Fruit fly (Drosophila melanogaster) S2 (cell line): ENCODE data around the gene Sirt6.

Experiments used
- CG8478 ChIP-seq: fragments of >200 bp; optimal IDR thresholded peaks from 2 replicates; lab custom pipeline; 2018
- CTCF ChIP-seq, 2 experiments: fragments of >200 bp; optimal IDR thresholded peaks; 2 replicates each; lab custom pipeline; 2018

DNA sequence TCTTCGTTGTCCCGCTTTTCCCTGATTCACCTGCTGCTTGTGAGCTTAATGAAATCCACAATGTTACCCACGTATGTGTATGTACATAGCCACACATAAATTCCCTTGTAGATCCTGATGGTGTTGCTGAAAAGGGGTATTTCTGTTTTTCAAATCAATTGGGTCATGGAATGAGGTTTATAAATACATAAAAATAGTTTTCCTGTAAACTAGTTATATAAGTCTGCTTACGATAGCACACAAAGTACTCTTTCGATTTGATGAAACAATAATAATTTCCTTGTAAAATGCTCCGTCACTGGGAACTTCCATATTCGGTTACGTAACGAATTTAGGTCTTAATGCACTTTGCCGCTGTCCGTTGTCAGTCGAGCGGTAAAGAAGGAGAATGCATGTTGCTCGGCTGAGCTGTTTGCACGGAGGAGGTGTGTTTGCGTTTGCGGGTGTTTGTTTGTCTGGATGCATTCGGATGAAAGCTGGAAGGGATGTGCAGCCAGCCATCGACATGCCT is 8.3 kb upstream of the Sirt6 start:
- TF ChIP-seq CTCF (optimal IDR thresholded peaks at IDR 0.05; lab: Kevin White, UChicago), result no peak
- TF ChIP-seq CG8478, result no peak
